Worm (Caenorhabditis elegans) whole organism, young adult: Measurements from ENCODE around the gene F43G6.16.

Experiments
- akir-1 ChIP-seq: fragments of 200-800 bp; sonication (Bioruptor generic); optimal IDR thresholded peaks from 2 replicates; lab custom pipeline; 2018; ENCODE audit warnings: mild to moderate bottlenecking, missing genetic modification characterization, moderate library complexity, missing compliant biosample characterization
- ama-1 ChIP-seq, 3 experiments: fragments of 150-350 bp in 1 of 3; sonication (generic microtip) in 2 of 3; optimal IDR thresholded peaks; 2 replicates each; lab custom pipeline; 2014 to 2018; ENCODE audit warnings: missing biosample characterization in 2 of 3, missing genetic modification characterization in 2 of 3, missing genetic modification reagents in 2 of 3
- attf-6 ChIP-seq: fragments of 200-800 bp; sonication (Bioruptor generic); IDR thresholded peaks from 2 replicates; pipeline ENCODE4 v1.3.6; 2022; ENCODE audit warnings: missing genetic modification reagents, missing genetic modification characterization, missing compliant biosample characterization
- mel-28 ChIP-seq: sonication (generic microtip); optimal IDR thresholded peaks from 2 replicates; lab custom pipeline; 2016; ENCODE audit warnings: borderline replicate concordance, mild to moderate bottlenecking, missing genetic modification characterization, missing compliant biosample characterization
- pha-4 ChIP-seq: fragments of 150-350 bp; sonication (generic microtip); optimal IDR thresholded peaks from 2 replicates; lab custom pipeline; 2014; ENCODE audit warnings: missing biosample characterization, missing genetic modification reagents, missing genetic modification characterization
- snpc-1.3 ChIP-seq: sonication (generic microtip); optimal IDR thresholded peaks from 2 replicates; lab custom pipeline; 2017; ENCODE audit warnings: missing genetic modification characterization, mild to moderate bottlenecking, missing compliant biosample characterization, antibody characterized with exemption, moderate library complexity, missing genotype, missing genetic modification reagents; ENCODE audit not compliant: insufficient read depth
- snpc-4 ChIP-seq, 5 experiments: fragments of 150-350 bp in 1 of 5; sonication (generic microtip) in 4 of 5; optimal IDR thresholded peaks; 2 replicates each; lab custom pipeline; 2014 to 2018; ENCODE audit warnings: missing genetic modification characterization in 5 of 5, missing biosample characterization in 3 of 5, antibody characterized with exemption in 2 of 5, mild to moderate bottlenecking in 2 of 5, missing compliant biosample characterization in 2 of 5, missing genotype in 2 of 5, moderate library complexity in 2 of 5, missing genetic modification reagents in 1 of 5
- zim-3 ChIP-seq: sonication (generic microtip); optimal IDR thresholded peaks from 2 replicates; lab custom pipeline; 2017; ENCODE audit warnings: mild to moderate bottlenecking, missing genetic modification characterization, moderate library complexity, missing compliant biosample characterization
- ztf-18 ChIP-seq: sonication (generic microtip); optimal IDR thresholded peaks from 2 replicates; lab custom pipeline; 2016; ENCODE audit warnings: missing genotype, mild to moderate bottlenecking, missing genetic modification characterization, missing compliant biosample characterization
- ztf-26 ChIP-seq: sonication (generic microtip); optimal IDR thresholded peaks from 2 replicates; lab custom pipeline; 2017; ENCODE audit warnings: missing genetic modification characterization, missing compliant biosample characterization

DNA sequence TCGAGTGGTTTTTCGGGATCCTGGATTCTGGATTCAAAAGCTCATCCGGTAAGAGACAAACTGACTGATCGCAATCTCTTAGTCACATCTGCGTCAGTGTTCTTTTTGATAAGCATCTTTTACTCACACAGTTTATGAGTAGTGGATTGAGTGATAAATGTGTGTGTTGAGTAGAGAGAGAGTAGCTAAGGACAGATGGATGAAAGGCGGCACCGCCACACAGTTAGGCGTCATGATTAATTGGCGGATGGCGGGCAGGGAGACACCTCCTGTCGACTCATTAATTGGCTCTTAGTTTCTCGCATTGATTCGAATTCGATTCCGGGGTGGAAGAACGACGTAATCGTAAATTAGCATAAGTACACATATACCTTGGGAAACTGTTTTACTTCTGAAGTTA lies 12.0 kb upstream of the F43G6.16 start:
- no peak for TF ChIP-seq pha-4 (tag; lab: Kevin White, UChicago)
- TF ChIP-seq ztf-18 (tag; lab: Kevin White, UChicago) = no peak
- no peak for TF ChIP-seq ama-1 (optimal IDR thresholded peaks at IDR 0.05; lab: Kevin White, UChicago)
- TF ChIP-seq ama-1 (GFP tag; optimal IDR thresholded peaks at IDR 0.05; lab: Kevin White, UChicago) = no peak
- no peak for TF ChIP-seq akir-1 (GFP tag; lab: Kevin White, UChicago)
- no peak for TF ChIP-seq snpc-4 (GFP tag; optimal IDR thresholded peaks at IDR 0.05; lab: Kevin White, UChicago)
- no peak for TF ChIP-seq snpc-4 (tag; optimal IDR thresholded peaks at IDR 0.05; lab: Kevin White, UChicago)
- TF ChIP-seq ztf-26 = no peak
- TF ChIP-seq zim-3 (tag; lab: Kevin White, UChicago) = no peak
- no peak for TF ChIP-seq snpc-1.3
- TF ChIP-seq mel-28 (tag; lab: Kevin White, UChicago) = no peak
- TF ChIP-seq attf-6 (GFP tag; lab: Robert Waterston, UW) = no peak
